Fruit fly (Drosophila melanogaster) whole organism, embryonic: ENCODE measurements around the gene CG43245.

Source experiments
- Atf-2 ChIP-seq: fragments of 200-800 bp; sonication (Bioruptor generic); optimal IDR thresholded peaks from 2 replicates; lab custom pipeline; 2016; ENCODE audit warnings: missing biosample characterization, missing genetic modification characterization
- CG12659 ChIP-seq: fragments of 200-800 bp; sonication (Bioruptor generic); optimal IDR thresholded peaks from 3 replicates; lab custom pipeline; 2017; ENCODE audit warnings: mild to moderate bottlenecking, missing biosample characterization, missing genetic modification reagents, missing genetic modification characterization
- CG13424 ChIP-seq: fragments of 200-800 bp; sonication (Bioruptor generic); optimal IDR thresholded peaks from 2 replicates; lab custom pipeline; 2019; ENCODE audit warnings: missing biosample characterization, mild to moderate bottlenecking, missing genetic modification characterization, moderate library complexity
- CG13894 ChIP-seq: fragments of 200-800 bp; sonication (Bioruptor generic); optimal IDR thresholded peaks from 3 replicates; lab custom pipeline; 2018; ENCODE audit warnings: missing biosample characterization, mild to moderate bottlenecking, missing genetic modification characterization, moderate library complexity
- CG1529 ChIP-seq: fragments of 200-800 bp; sonication (Bioruptor generic); optimal IDR thresholded peaks from 3 replicates; lab custom pipeline; 2018; ENCODE audit warnings: missing biosample characterization, missing genetic modification characterization
- CG1647 ChIP-seq: fragments of 200-800 bp; sonication (Bioruptor generic); optimal IDR thresholded peaks from 3 replicates; lab custom pipeline; 2016; ENCODE audit warnings: missing biosample characterization, missing genetic modification characterization
- CG18262 ChIP-seq: fragments of 200-800 bp; optimal IDR thresholded peaks from 3 replicates; lab custom pipeline; 2019; ENCODE audit warnings: missing biosample characterization, mild to moderate bottlenecking, missing genetic modification characterization, moderate library complexity
- CG2712 ChIP-seq: fragments of 200-800 bp; optimal IDR thresholded peaks from 3 replicates; lab custom pipeline; 2019; ENCODE audit warnings: missing biosample characterization, mild to moderate bottlenecking, missing genetic modification characterization, moderate library complexity
- CG31224 ChIP-seq: fragments of 200-800 bp; sonication (Bioruptor generic); IDR thresholded peaks from 2 replicates; pipeline ENCODE4 v1.3.6; 2022; ENCODE audit warnings: missing biosample characterization, missing genetic modification characterization
- CG31441 ChIP-seq: fragments of 200-800 bp; sonication (Bioruptor generic); IDR thresholded peaks from 2 replicates; pipeline ENCODE4 v1.3.6; 2022; ENCODE audit warnings: missing biosample characterization, missing genetic modification characterization
- CG32532 ChIP-seq: fragments of 200-800 bp; sonication (Bioruptor generic); IDR thresholded peaks from 2 replicates; pipeline ENCODE4 v1.3.6; 2022; ENCODE audit warnings: missing biosample characterization, missing genetic modification characterization
- CG3281 ChIP-seq: fragments of 200-800 bp; sonication (Bioruptor generic); optimal IDR thresholded peaks from 3 replicates; lab custom pipeline; 2017; ENCODE audit warnings: missing biosample characterization, mild to moderate bottlenecking, missing genetic modification characterization
- CG5180 ChIP-seq: fragments of 200-800 bp; sonication (Bioruptor generic); optimal IDR thresholded peaks from 3 replicates; lab custom pipeline; 2017; ENCODE audit warnings: missing biosample characterization, missing genetic modification characterization, mild to moderate bottlenecking, moderate library complexity, missing genetic modification reagents
- CG7839 ChIP-seq: fragments of 200-800 bp; sonication (Bioruptor generic); optimal IDR thresholded peaks from 3 replicates; lab custom pipeline; 2018; ENCODE audit warnings: missing biosample characterization, mild to moderate bottlenecking, missing genetic modification characterization, moderate library complexity
- CG8290 ChIP-seq, 3 experiments: fragments of 200-800 bp; sonication (Bioruptor generic); optimal IDR thresholded peaks; 2 replicates each; lab custom pipeline; 2016 to 2019; ENCODE audit warnings: missing biosample characterization in 3 of 3, missing genetic modification characterization in 3 of 3, mild to moderate bottlenecking in 2 of 3, moderate library complexity in 1 of 3
- CG8359 ChIP-seq: fragments of 200-800 bp; sonication (Bioruptor generic); optimal IDR thresholded peaks from 2 replicates; lab custom pipeline; 2017; ENCODE audit warnings: missing biosample characterization, mild to moderate bottlenecking, missing genetic modification characterization, borderline replicate concordance
- CG8944 ChIP-seq: fragments of 200-800 bp; sonication (Bioruptor generic); optimal IDR thresholded peaks from 3 replicates; lab custom pipeline; 2016; ENCODE audit warnings: missing biosample characterization, missing genetic modification characterization
- CG9727 ChIP-seq: fragments of 200-800 bp; sonication (Bioruptor generic); optimal IDR thresholded peaks from 3 replicates; lab custom pipeline; 2017; ENCODE audit warnings: missing biosample characterization, mild to moderate bottlenecking, missing genetic modification characterization
- CG9932 ChIP-seq: fragments of 200-800 bp; sonication (Bioruptor generic); IDR thresholded peaks from 2 replicates; pipeline ENCODE4 v1.3.6; 2022; ENCODE audit warnings: missing biosample characterization, missing genetic modification characterization
- CoRest ChIP-seq: fragments of 200-800 bp; sonication (Bioruptor generic); optimal IDR thresholded peaks from 3 replicates; lab custom pipeline; 2018; ENCODE audit warnings: missing biosample characterization, mild to moderate bottlenecking, missing genetic modification characterization, moderate library complexity
- D19A ChIP-seq: fragments of 200-800 bp; optimal IDR thresholded peaks from 3 replicates; lab custom pipeline; 2019; ENCODE audit warnings: missing biosample characterization, mild to moderate bottlenecking, missing genetic modification characterization, moderate library complexity
- D19B ChIP-seq: fragments of 200-800 bp; sonication (Bioruptor generic); optimal IDR thresholded peaks from 2 replicates; lab custom pipeline; 2017; ENCODE audit warnings: missing biosample characterization, mild to moderate bottlenecking, missing genetic modification characterization
- Dad ChIP-seq: fragments of 200-800 bp; sonication (Bioruptor generic); optimal IDR thresholded peaks from 3 replicates; lab custom pipeline; 2016; ENCODE audit warnings: missing biosample characterization, missing genetic modification characterization
- Deaf1 ChIP-seq: fragments of 200-800 bp; optimal IDR thresholded peaks from 3 replicates; lab custom pipeline; 2019; ENCODE audit warnings: missing biosample characterization, mild to moderate bottlenecking, missing genetic modification characterization, moderate library complexity
- Dip3 ChIP-seq: fragments of 200-800 bp; sonication (Bioruptor generic); optimal IDR thresholded peaks from 3 replicates; lab custom pipeline; 2016; ENCODE audit warnings: missing biosample characterization, missing genetic modification characterization
- Doc3 ChIP-seq: fragments of 200-800 bp; sonication (Bioruptor generic); IDR thresholded peaks from 3 replicates; pipeline ENCODE4 v1.3.6; 2022; ENCODE audit warnings: missing biosample characterization, missing genetic modification characterization; ENCODE audit not compliant: partially characterized antibody
- Eip74EF ChIP-seq, 2 experiments: fragments of 200-800 bp in 1 of 2; fragments of >200 bp in 1 of 2; sonication (Bioruptor generic) in 1 of 2; optimal IDR thresholded peaks; 2 replicates each; lab custom pipeline; 2017 to 2019; ENCODE audit warnings: missing biosample characterization in 2 of 2, missing genetic modification characterization in 2 of 2, mild to moderate bottlenecking in 1 of 2, moderate library complexity in 1 of 2
- Fer1 ChIP-seq: fragments of 200-800 bp; sonication (Bioruptor generic); optimal IDR thresholded peaks from 2 replicates; lab custom pipeline; 2017; ENCODE audit warnings: missing biosample characterization, mild to moderate bottlenecking, missing genetic modification characterization
- Gug ChIP-seq: fragments of 200-800 bp; sonication (Bioruptor generic); IDR thresholded peaks from 4 replicates; pipeline ENCODE4 v1.3.6; 2022; ENCODE audit warnings: missing biosample characterization, missing genetic modification characterization
- Med ChIP-seq: fragments of 200-800 bp; sonication (Bioruptor generic); peaks from one replicate; lab custom pipeline; 2016; ENCODE audit warnings: missing biosample characterization, missing genetic modification characterization, mild to moderate bottlenecking, inconsistent platforms, moderate library complexity
- PHDP ChIP-seq: fragments of 200-800 bp; sonication (Bioruptor generic); optimal IDR thresholded peaks from 3 replicates; lab custom pipeline; 2018; ENCODE audit warnings: missing biosample characterization, mild to moderate bottlenecking, missing genetic modification characterization, moderate library complexity
- Pdp1 ChIP-seq, 2 experiments: fragments of 200-800 bp; sonication (Bioruptor generic); optimal IDR thresholded peaks; 3 replicates each; lab custom pipeline; 2016; ENCODE audit warnings: missing biosample characterization in 2 of 2, missing genetic modification characterization in 2 of 2, mild to moderate bottlenecking in 1 of 2, moderate library complexity in 1 of 2
- Ptx1 ChIP-seq: fragments of 200-800 bp; sonication (Bioruptor generic); IDR thresholded peaks from 2 replicates; pipeline ENCODE4 v1.3.6; 2022; ENCODE audit warnings: missing biosample characterization, missing genetic modification characterization
- Rfx ChIP-seq: fragments of 200-800 bp; sonication (Bioruptor generic); IDR thresholded peaks from 2 replicates; pipeline ENCODE4 v1.3.6; 2022; ENCODE audit warnings: missing biosample characterization, missing genetic modification characterization
- Sox102F ChIP-seq: fragments of 200-800 bp; sonication (Bioruptor generic); optimal IDR thresholded peaks from 2 replicates; lab custom pipeline; 2018; ENCODE audit warnings: missing biosample characterization, mild to moderate bottlenecking, missing genetic modification characterization, moderate library complexity
- Sry-δ ChIP-seq: fragments of 200-800 bp; sonication (Bioruptor generic); optimal IDR thresholded peaks from 2 replicates; lab custom pipeline; 2016; ENCODE audit warnings: missing biosample characterization, missing genetic modification characterization
- abd-A ChIP-seq: fragments of 200-800 bp; sonication (Bioruptor generic); optimal IDR thresholded peaks from 3 replicates; lab custom pipeline; 2019; ENCODE audit warnings: missing biosample characterization, mild to moderate bottlenecking, missing genetic modification characterization, moderate library complexity
- aop ChIP-seq: fragments of 200-800 bp; sonication (Bioruptor generic); IDR thresholded peaks from 2 replicates; pipeline ENCODE4 v1.3.6; 2022; ENCODE audit warnings: missing biosample characterization, missing genetic modification characterization
- bsh ChIP-seq, 2 experiments: fragments of 200-800 bp; sonication (Bioruptor generic); optimal IDR thresholded peaks; 2 replicates each; lab custom pipeline; 2017 to 2018; ENCODE audit warnings: mild to moderate bottlenecking in 2 of 2, missing biosample characterization in 2 of 2, missing genetic modification characterization in 2 of 2, moderate library complexity in 1 of 2
- ci ChIP-seq: fragments of 200-800 bp; sonication (Bioruptor generic); IDR thresholded peaks from 3 replicates; pipeline ENCODE4 v1.3.6; 2022; ENCODE audit warnings: missing biosample characterization, missing genetic modification characterization
- crol ChIP-seq: fragments of 200-800 bp; sonication (Bioruptor generic); IDR thresholded peaks from 2 replicates; pipeline ENCODE4 v1.3.6; 2022; ENCODE audit warnings: missing biosample characterization, missing genetic modification characterization
- dmrt99B ChIP-seq: fragments of 200-800 bp; sonication (Bioruptor generic); optimal IDR thresholded peaks from 2 replicates; lab custom pipeline; 2018; ENCODE audit warnings: missing biosample characterization, mild to moderate bottlenecking, missing genetic modification characterization, moderate library complexity
- ewg ChIP-seq: fragments of 200-800 bp; sonication (Bioruptor generic); optimal IDR thresholded peaks from 3 replicates; lab custom pipeline; 2017; ENCODE audit warnings: mild to moderate bottlenecking, missing biosample characterization, missing genetic modification reagents, missing genetic modification characterization
- gem ChIP-seq: fragments of 200-800 bp; sonication (Bioruptor generic); optimal IDR thresholded peaks from 2 replicates; lab custom pipeline; 2019; ENCODE audit warnings: missing biosample characterization, mild to moderate bottlenecking, missing genetic modification characterization, moderate library complexity
- nerfin-1 ChIP-seq: fragments of 200-800 bp; sonication (Bioruptor generic); optimal IDR thresholded peaks from 3 replicates; lab custom pipeline; 2019; ENCODE audit warnings: missing biosample characterization, mild to moderate bottlenecking, missing genetic modification characterization, moderate library complexity
- sd ChIP-seq: fragments of 200-800 bp; sonication (Bioruptor generic); optimal IDR thresholded peaks from 3 replicates; lab custom pipeline; 2018; ENCODE audit warnings: missing biosample characterization, mild to moderate bottlenecking, missing genetic modification characterization, moderate library complexity

CG43245 gene

DNA sequence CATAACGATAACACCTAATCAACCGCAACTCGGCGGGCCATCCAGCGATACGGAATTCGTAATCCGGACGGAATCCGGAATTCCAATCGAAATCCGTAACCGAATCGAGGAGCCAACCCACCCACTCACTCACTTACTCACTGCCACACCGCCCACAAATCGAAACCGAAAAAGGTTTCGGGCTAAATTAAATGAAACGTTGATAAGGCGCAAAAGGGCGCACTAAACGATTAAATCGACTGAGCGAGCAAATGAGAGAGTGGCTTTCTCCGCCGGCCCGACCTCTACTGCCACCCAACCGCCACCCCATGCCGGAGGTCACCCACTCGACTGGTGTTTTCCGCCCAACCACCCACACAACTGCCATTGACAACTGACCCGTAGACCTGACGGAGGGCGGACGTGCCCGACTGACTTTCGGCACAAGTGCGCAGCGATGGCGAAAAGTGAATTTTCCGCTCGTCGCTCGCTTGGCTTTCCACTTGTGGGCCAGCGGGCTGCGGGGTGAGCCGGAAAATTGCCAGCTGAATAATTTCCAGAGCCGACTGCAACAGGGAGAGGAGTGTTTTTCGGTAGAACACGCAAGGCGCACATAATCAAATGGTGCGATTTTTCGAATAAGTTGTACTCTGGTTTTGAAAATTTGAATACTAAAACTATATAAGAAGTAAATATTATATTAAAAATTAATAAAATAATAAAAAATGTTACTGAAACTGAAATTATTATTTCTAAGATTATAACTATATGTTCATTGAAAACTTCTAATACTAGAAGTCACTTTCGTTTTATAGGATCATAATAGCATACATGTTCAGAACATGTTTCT, 45.2 kb downstream of the CG43245 start:
- TF ChIP-seq CG3281 (GFP tag; lab: Kevin White, UChicago) (peak; percentile 10), CG32532 (GFP tag; lab: Robert Waterston, UW) (0 out of 2 replicates have a peak, but pooled peaks have one; percentile 8), Gug (no peak), Eip74EF (GFP tag; optimal IDR thresholded peaks at IDR 0.05; lab: Kevin White, UChicago) (no peak), bsh (GFP tag; optimal IDR thresholded peaks at IDR 0.05; lab: Kevin White, UChicago) (peak in 1 of 2 experiments; percentile 12), ewg (GFP tag; lab: Kevin White, UChicago) (peak; percentile 5), CG18262 (tag; lab: Kevin White, UChicago) (peak; percentile 29), abd-A (tag; lab: Kevin White, UChicago) (peak; percentile 92), CG8944 (GFP tag; lab: Kevin White, UChicago) (no peak), CG31441 (GFP tag; lab: Robert Waterston, UW) (peak; percentile 45; the same call in 1 of the 2 replicates), nerfin-1 (peak; percentile 28), Doc3 (GFP tag; lab: Robert Waterston, UW) (no peak), D19B (GFP tag; lab: Kevin White, UChicago) (peak; percentile 28), gem (tag; lab: Kevin White, UChicago) (peak; percentile 50), CG8290 (GFP tag; optimal IDR thresholded peaks at IDR 0.05; lab: Kevin White, UChicago) (no peak), CG8290 (tag; optimal IDR thresholded peaks at IDR 0.05; lab: Kevin White, UChicago) (peak in 1 of 2 experiments; percentile 58), Sox102F (GFP tag; lab: Kevin White, UChicago) (peak; percentile 40), Deaf1 (tag; lab: Kevin White, UChicago) (peak; percentile 76), Ptx1 (GFP tag; lab: Robert Waterston, UW) (0 out of 2 replicates have a peak, but pooled peaks have one; percentile 17), CG9727 (GFP tag; lab: Kevin White, UChicago) (peak; percentile 14), D19A (tag; lab: Kevin White, UChicago) (peak; percentile 35), Dip3 (GFP tag; lab: Kevin White, UChicago) (no peak), Sry-δ (GFP tag; lab: Kevin White, UChicago) (no peak), aop (no peak), CG2712 (tag; lab: Kevin White, UChicago) (peak; percentile 18), Atf-2 (GFP tag; lab: Kevin White, UChicago) (no peak), CG8359 (GFP tag; lab: Kevin White, UChicago) (no peak), CG1647 (GFP tag; lab: Kevin White, UChicago) (no peak), CG12659 (GFP tag; lab: Kevin White, UChicago) (peak; percentile 4), CG1529 (GFP tag; lab: Kevin White, UChicago) (no peak), Pdp1 (GFP tag; optimal IDR thresholded peaks at IDR 0.05; lab: Kevin White, UChicago) (no peak), CG9932 (GFP tag; lab: Robert Waterston, UW) (0 out of 2 replicates have a peak, but pooled peaks have one; percentile 20), PHDP (peak; percentile 23), dmrt99B (tag; lab: Kevin White, UChicago) (peak; percentile 16), CG7839 (tag; lab: Kevin White, UChicago) (peak; percentile 47), ci (GFP tag; lab: Robert Waterston, UW) (0 out of 3 replicates have a peak, but pooled peaks have one; percentile 25), CG5180 (peak; percentile 80), crol (GFP tag; lab: Robert Waterston, UW) (peak; percentile 84), Dad (GFP tag; lab: Kevin White, UChicago) (no peak), Med (GFP tag; lab: Kevin White, UChicago) (peak; percentile 2), CG31224 (peak; percentile 64; the same call in 1 of the 2 replicates), CoRest (tag; lab: Kevin White, UChicago) (peak; percentile 4), CG13894 (tag; lab: Kevin White, UChicago) (peak; percentile 85), sd (tag; lab: Kevin White, UChicago) (peak; percentile 33), Rfx (GFP tag; lab: Robert Waterston, UW) (0 out of 2 replicates have a peak, but pooled peaks have one; percentile 11), CG13424 (tag; lab: Kevin White, UChicago) (peak; percentile 4), Fer1 (GFP tag; lab: Kevin White, UChicago) (peak; percentile 49)
